Worm (Caenorhabditis elegans) whole organism, early embryonic: ENCODE data around the gene F26F4.6.

Experiments
- aly-1 ChIP-seq: sonication (generic microtip); optimal IDR thresholded peaks from 2 replicates; lab custom pipeline; 2016; ENCODE audit warnings: missing genetic modification characterization, missing compliant biosample characterization
- ama-1 ChIP-seq: fragments of 150-350 bp; optimal IDR thresholded peaks from 2 replicates; lab custom pipeline; 2014
- ets-7 ChIP-seq: sonication (generic microtip); optimal IDR thresholded peaks from 2 replicates; lab custom pipeline; 2016; ENCODE audit warnings: missing genotype, missing genetic modification characterization, missing compliant biosample characterization
- flt-1 ChIP-seq: fragments of 200-800 bp; sonication (Bioruptor generic); IDR thresholded peaks from 2 replicates; pipeline ENCODE4 v1.3.6; 2022; ENCODE audit warnings: missing genetic modification characterization, missing compliant biosample characterization
- hmg-4 ChIP-seq: fragments of 200-800 bp; sonication (Bioruptor generic); optimal IDR thresholded peaks from 2 replicates; lab custom pipeline; 2018; ENCODE audit warnings: mild to moderate bottlenecking, missing genetic modification characterization, missing compliant biosample characterization
- pes-1 ChIP-seq: fragments of 200-800 bp; sonication (Bioruptor generic); IDR thresholded peaks from 2 replicates; pipeline ENCODE4 v1.3.6; 2022; ENCODE audit warnings: missing genetic modification reagents, missing genetic modification characterization, missing compliant biosample characterization
- tbx-11 ChIP-seq: fragments of 200-800 bp; sonication (Bioruptor generic); IDR thresholded peaks from 2 replicates; pipeline ENCODE4 v1.3.6; 2022; ENCODE audit warnings: missing genetic modification characterization, missing compliant biosample characterization

DNA sequence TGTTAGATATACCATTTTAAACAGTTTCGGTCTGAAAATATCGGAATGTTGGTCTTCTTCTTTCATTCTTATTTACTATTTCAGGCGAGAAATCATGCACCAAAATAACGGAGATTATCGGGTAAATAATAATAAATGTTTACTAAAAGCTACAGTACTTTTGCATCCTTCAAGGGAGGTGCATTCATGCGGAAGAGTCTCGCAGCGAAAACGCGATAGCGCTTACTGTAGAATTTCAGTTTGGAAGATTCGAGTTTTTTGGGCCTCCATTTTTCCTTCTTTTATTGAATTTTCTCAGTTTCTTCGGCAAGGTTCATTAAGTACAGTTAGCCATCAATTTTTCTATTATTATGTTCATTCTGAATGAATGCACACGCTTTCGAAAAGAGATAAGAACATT, 37.3 kb downstream of the F26F4.6 start, which contains the start of gene C35D10.7:
- TF ChIP-seq ama-1 (no peak), pes-1 (GFP tag; lab: Robert Waterston, UW) (no peak), flt-1 (GFP tag; lab: Robert Waterston, UW) (no peak), tbx-11 (GFP tag; lab: Robert Waterston, UW) (no peak), aly-1 (tag; lab: Kevin White, UChicago) (no peak), ets-7 (tag; lab: Kevin White, UChicago) (no peak), hmg-4 (GFP tag; lab: Kevin White, UChicago) (no peak)
